Fruit fly (Drosophila melanogaster): ENCODE results near the gene AstC-R1.

DNA sequence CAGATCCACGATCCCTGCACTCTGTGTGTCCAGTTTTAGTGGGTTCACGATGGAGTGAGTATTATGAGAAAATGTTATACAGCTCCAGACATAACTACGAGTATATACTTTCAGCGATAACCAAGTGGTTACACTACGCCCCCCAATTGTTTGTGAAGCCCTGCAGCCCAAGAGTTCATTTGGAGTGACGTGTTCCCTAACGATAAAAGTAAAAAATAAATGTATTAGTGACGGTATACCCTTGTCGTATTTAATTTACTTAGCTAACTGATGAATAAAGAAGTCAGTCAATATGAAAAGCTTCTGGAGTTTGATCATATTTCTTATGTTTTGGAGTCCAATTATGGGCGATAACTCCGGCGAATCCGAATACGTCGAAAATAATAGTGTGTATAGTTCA lies 47.1 kb downstream of the AstC-R1 start, which contains the start of gene CG18231:
- TF ChIP-seq Hr78 (GFP tag; optimal IDR thresholded peaks at IDR 0.05) (no peak), usp (GFP tag; optimal IDR thresholded peaks at IDR 0.05) (no peak), sv (GFP tag; optimal IDR thresholded peaks at IDR 0.05) (no peak), pan (optimal IDR thresholded peaks at IDR 0.05) (no peak), Jra (GFP tag; optimal IDR thresholded peaks at IDR 0.05) (no peak), CrebA (GFP tag; optimal IDR thresholded peaks at IDR 0.05; ENCODE audit: borderline replicate concordance) (no peak), psq (GFP tag; optimal IDR thresholded peaks at IDR 0.05) (no peak), Dfd (GFP tag; optimal IDR thresholded peaks at IDR 0.05) (no peak)

All from whole organism, wandering third instar larva.